Worm (Caenorhabditis elegans) whole organism, mixed stage, embryonic: ENCODE measurements around the gene F58F12.4.

Experiments used
- M03D4.4 ChIP-seq: sonication (generic microtip); optimal IDR thresholded peaks from 2 replicates; lab custom pipeline; 2017; ENCODE audit warnings: mild to moderate bottlenecking, missing genetic modification characterization, missing compliant biosample characterization
- bed-3 ChIP-seq: fragments of 200-800 bp; sonication (Bioruptor generic); optimal IDR thresholded peaks from 3 replicates; lab custom pipeline; 2018; ENCODE audit warnings: mild to moderate bottlenecking, missing genetic modification characterization, moderate library complexity, missing compliant biosample characterization
- blmp-1 ChIP-seq: fragments of 150-350 bp; optimal IDR thresholded peaks from 2 replicates; lab custom pipeline; 2014; ENCODE audit warnings: missing biosample characterization, missing genetic modification characterization
- ceh-39 ChIP-seq: fragments of 150-350 bp; optimal IDR thresholded peaks from 2 replicates; lab custom pipeline; 2014; ENCODE audit warnings: missing biosample characterization, missing genetic modification characterization
- ceh-43 ChIP-seq: fragments of 200-800 bp; sonication (Bioruptor generic); optimal IDR thresholded peaks from 2 replicates; lab custom pipeline; 2018; ENCODE audit warnings: mild to moderate bottlenecking, missing genetic modification characterization, moderate library complexity, missing compliant biosample characterization
- ceh-83 ChIP-seq: fragments of 200-800 bp; sonication (Bioruptor generic); optimal IDR thresholded peaks from 2 replicates; lab custom pipeline; 2018; ENCODE audit warnings: mild to moderate bottlenecking, missing genetic modification characterization, missing compliant biosample characterization
- ces-1 ChIP-seq: fragments of 150-350 bp; optimal IDR thresholded peaks from 2 replicates; lab custom pipeline; 2014; ENCODE audit warnings: missing biosample characterization, missing genetic modification reagents, missing genetic modification characterization
- cnd-1 ChIP-seq: fragments of 200-800 bp; sonication (Bioruptor generic); optimal IDR thresholded peaks from 2 replicates; lab custom pipeline; 2018; ENCODE audit warnings: mild to moderate bottlenecking, missing genetic modification characterization, missing compliant biosample characterization
- drap-1 ChIP-seq: fragments of 200-800 bp; sonication (Bioruptor generic); optimal IDR thresholded peaks from 3 replicates; lab custom pipeline; 2018; ENCODE audit warnings: mild to moderate bottlenecking, missing genetic modification characterization, missing compliant biosample characterization
- elt-1 ChIP-seq: sonication (generic microtip); optimal IDR thresholded peaks from 2 replicates; lab custom pipeline; 2017; ENCODE audit warnings: missing genetic modification characterization, mild to moderate bottlenecking, missing compliant biosample characterization, antibody characterized with exemption, moderate library complexity, borderline replicate concordance; ENCODE audit not compliant: insufficient read depth
- elt-3 ChIP-seq: fragments of 150-350 bp; optimal IDR thresholded peaks from 2 replicates; lab custom pipeline; 2014; ENCODE audit warnings: missing biosample characterization, missing genetic modification characterization
- flh-1 ChIP-seq: fragments of 200-800 bp; sonication (Bioruptor generic); optimal IDR thresholded peaks from 2 replicates; lab custom pipeline; 2018; ENCODE audit warnings: mild to moderate bottlenecking, missing genetic modification characterization, moderate library complexity, missing compliant biosample characterization
- ham-2 ChIP-seq: fragments of 200-800 bp; sonication (Bioruptor generic); optimal IDR thresholded peaks from 2 replicates; lab custom pipeline; 2018; ENCODE audit warnings: mild to moderate bottlenecking, missing genetic modification characterization, missing compliant biosample characterization
- hlh-1 ChIP-seq: fragments of 150-350 bp; optimal IDR thresholded peaks from 2 replicates; lab custom pipeline; 2014; ENCODE audit warnings: missing biosample characterization, missing genetic modification reagents, missing genetic modification characterization
- lin-13 ChIP-seq: fragments of 150-350 bp; optimal IDR thresholded peaks from 2 replicates; lab custom pipeline; 2014; ENCODE audit warnings: missing biosample characterization, missing genetic modification characterization
- lin-32 ChIP-seq: fragments of 200-800 bp; sonication (Bioruptor generic); optimal IDR thresholded peaks from 2 replicates; lab custom pipeline; 2018; ENCODE audit warnings: mild to moderate bottlenecking, missing genetic modification characterization, missing compliant biosample characterization
- lsy-2 ChIP-seq: fragments of 150-350 bp; optimal IDR thresholded peaks from 2 replicates; lab custom pipeline; 2014; ENCODE audit warnings: missing biosample characterization, missing genetic modification characterization
- mab-5 ChIP-seq: fragments of 150-350 bp; optimal IDR thresholded peaks from 2 replicates; lab custom pipeline; 2014; ENCODE audit warnings: missing biosample characterization, missing genetic modification characterization
- mls-2 ChIP-seq: sonication (generic microtip); optimal IDR thresholded peaks from 2 replicates; lab custom pipeline; 2016; ENCODE audit warnings: mild to moderate bottlenecking, missing genetic modification characterization, moderate library complexity, missing compliant biosample characterization
- nhr-12 ChIP-seq: fragments of 150-350 bp; optimal IDR thresholded peaks from 2 replicates; lab custom pipeline; 2014; ENCODE audit warnings: missing biosample characterization, missing genetic modification characterization
- nhr-2 ChIP-seq: fragments of 150-350 bp; optimal IDR thresholded peaks from 2 replicates; lab custom pipeline; 2014; ENCODE audit warnings: missing biosample characterization, missing genetic modification characterization
- nhr-237 ChIP-seq: fragments of 150-350 bp; optimal IDR thresholded peaks from 2 replicates; lab custom pipeline; 2014; ENCODE audit warnings: missing biosample characterization, missing genetic modification characterization
- nhr-28 ChIP-seq: fragments of 150-350 bp; optimal IDR thresholded peaks from 2 replicates; lab custom pipeline; 2014; ENCODE audit warnings: missing biosample characterization, missing genetic modification characterization
- nhr-76 ChIP-seq: sonication (generic microtip); optimal IDR thresholded peaks from 2 replicates; lab custom pipeline; 2017; ENCODE audit warnings: missing biosample characterization, missing genetic modification characterization
- pha-4 ChIP-seq: fragments of 150-350 bp; optimal IDR thresholded peaks from 2 replicates; lab custom pipeline; 2018; ENCODE audit warnings: missing biosample characterization, missing genetic modification reagents, missing genetic modification characterization
- sem-2 ChIP-seq: fragments of 200-800 bp; sonication (Bioruptor generic); optimal IDR thresholded peaks from 2 replicates; lab custom pipeline; 2018; ENCODE audit warnings: mild to moderate bottlenecking, missing genetic modification characterization, missing compliant biosample characterization
- snpc-4 ChIP-seq: fragments of 150-350 bp; optimal IDR thresholded peaks from 2 replicates; lab custom pipeline; 2014; ENCODE audit warnings: missing biosample characterization, missing genetic modification characterization
- sptf-1 ChIP-seq: sonication (generic microtip); optimal IDR thresholded peaks from 2 replicates; lab custom pipeline; 2017; ENCODE audit warnings: mild to moderate bottlenecking, missing genetic modification characterization, moderate library complexity, missing compliant biosample characterization
- tbx-8 ChIP-seq: fragments of 200-800 bp; sonication (Bioruptor generic); optimal IDR thresholded peaks from 2 replicates; lab custom pipeline; 2018; ENCODE audit warnings: mild to moderate bottlenecking, missing genetic modification characterization, moderate library complexity, missing compliant biosample characterization
- unc-120 ChIP-seq: sonication (generic microtip); optimal IDR thresholded peaks from 2 replicates; lab custom pipeline; 2017; ENCODE audit warnings: missing genetic modification characterization, missing compliant biosample characterization; ENCODE audit not compliant: poor library complexity, severe bottlenecking
- unc-39 ChIP-seq: fragments of 150-350 bp; optimal IDR thresholded peaks from 2 replicates; lab custom pipeline; 2014; ENCODE audit warnings: missing biosample characterization, missing genetic modification characterization
- unc-62 ChIP-seq: fragments of 150-350 bp; optimal IDR thresholded peaks from 2 replicates; lab custom pipeline; 2014; ENCODE audit warnings: missing biosample characterization, missing genetic modification reagents, missing genetic modification characterization
- zip-8 ChIP-seq: fragments of 150-350 bp; optimal IDR thresholded peaks from 2 replicates; lab custom pipeline; 2014; ENCODE audit warnings: missing biosample characterization, missing genetic modification characterization
- ztf-11 ChIP-seq: fragments of 150-350 bp; optimal IDR thresholded peaks from 2 replicates; lab custom pipeline; 2014; ENCODE audit warnings: missing biosample characterization, missing genetic modification characterization

F58F12.4 gene

ce11 chrII:6410181-6410580 lies 23.6 kb downstream of the F58F12.4 start, which contains the start of gene T25D10.4:
Gene T25D10.4 (minus strand): TSS chrII:6410281.
- TF ChIP-seq lin-32 = no peak
- no peak for TF ChIP-seq drap-1 (GFP tag; lab: Kevin White, UChicago)
- no peak for TF ChIP-seq M03D4.4
- TF ChIP-seq ztf-11 = no peak
- TF ChIP-seq mab-5 (tag; lab: Kevin White, UChicago) = no peak
- TF ChIP-seq nhr-28 (tag; lab: Kevin White, UChicago) = no peak
- TF ChIP-seq bed-3 (GFP tag; lab: Kevin White, UChicago) = no peak
- no peak for TF ChIP-seq snpc-4 (tag; lab: Kevin White, UChicago)
- no peak for TF ChIP-seq elt-1 (tag; lab: Kevin White, UChicago)
- TF ChIP-seq elt-3 = no peak
- no peak for TF ChIP-seq nhr-2
- no peak for TF ChIP-seq pha-4 (tag; lab: Kevin White, UChicago)
- TF ChIP-seq mls-2 = no peak
- TF ChIP-seq zip-8 = no peak
- TF ChIP-seq blmp-1 (tag; lab: Kevin White, UChicago) = no peak
- no peak for TF ChIP-seq flh-1 (GFP tag; lab: Kevin White, UChicago)
- no peak for TF ChIP-seq hlh-1 (tag; lab: Kevin White, UChicago)
- TF ChIP-seq lin-13 (tag; lab: Kevin White, UChicago) = no peak

- TF ChIP-seq nhr-237 (tag; lab: Kevin White, UChicago) (no peak), mab-5 (tag; lab: Kevin White, UChicago) (no peak), ces-1 (GFP tag; lab: Kevin White, UChicago) (peak; percentile 79), mls-2 (peak; percentile 77), snpc-4 (tag; lab: Kevin White, UChicago) (no peak), sem-2 (GFP tag; lab: Kevin White, UChicago) (no peak), ceh-83 (no peak), hlh-1 (tag; lab: Kevin White, UChicago) (no peak), bed-3 (GFP tag; lab: Kevin White, UChicago) (no peak), ceh-43 (peak; percentile 76), blmp-1 (tag; lab: Kevin White, UChicago) (no peak), lin-13 (tag; lab: Kevin White, UChicago) (no peak), tbx-8 (GFP tag; lab: Kevin White, UChicago) (no peak), sptf-1 (tag; lab: Kevin White, UChicago) (peak; percentile 57), elt-3 (no peak), nhr-76 (tag; lab: Kevin White, UChicago) (no peak), unc-62 (GFP tag; lab: Kevin White, UChicago) (peak; percentile 57), nhr-2 (peak; percentile 93), unc-120 (tag; lab: Kevin White, UChicago) (no peak), flh-1 (GFP tag; lab: Kevin White, UChicago) (no peak), M03D4.4 (no peak), drap-1 (GFP tag; lab: Kevin White, UChicago) (no peak), unc-39 (tag; lab: Kevin White, UChicago) (no peak), ztf-11 (no peak), zip-8 (no peak), ceh-39 (no peak), lin-32 (peak; percentile 51), elt-1 (tag; lab: Kevin White, UChicago) (no peak), nhr-12 (tag; lab: Kevin White, UChicago) (no peak), ham-2 (GFP tag; lab: Kevin White, UChicago) (peak; percentile 66), pha-4 (tag; lab: Kevin White, UChicago) (no peak), lsy-2 (tag; lab: Kevin White, UChicago) (no peak), cnd-1 (tag; lab: Kevin White, UChicago) (peak; percentile 90)
Measured at ce11 chrII:6411660-6412451, 25.3 kb downstream of the F58F12.4 start.

DNA sequence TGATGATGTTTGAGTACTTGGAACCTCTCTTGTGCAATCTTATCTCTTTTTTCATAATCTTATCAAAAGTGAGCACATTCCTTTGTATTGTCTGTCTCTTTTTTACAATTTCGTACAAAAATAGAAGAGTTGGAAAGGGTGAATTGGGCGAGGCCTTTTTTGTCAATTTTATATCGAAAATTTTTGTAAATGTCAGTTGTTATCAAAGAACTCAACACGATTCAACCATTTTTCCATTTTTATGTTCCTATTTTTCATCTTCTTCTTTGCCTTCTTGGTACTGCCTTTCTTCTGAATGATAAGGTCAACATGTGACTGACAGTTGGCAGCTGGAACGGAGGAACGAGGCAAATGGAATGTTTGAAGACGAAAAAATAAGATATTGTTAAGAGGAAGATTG lies 27.2 kb downstream of the F58F12.4 start:
- no peak for TF ChIP-seq unc-62 (GFP tag; lab: Kevin White, UChicago)
- no peak for TF ChIP-seq zip-8
- no peak for TF ChIP-seq nhr-2
- TF ChIP-seq ceh-83 = no peak
- no peak for TF ChIP-seq ceh-39
- no peak for TF ChIP-seq blmp-1 (tag; lab: Kevin White, UChicago)
- TF ChIP-seq unc-39 (tag; lab: Kevin White, UChicago) = no peak
- TF ChIP-seq lsy-2 (tag; lab: Kevin White, UChicago) = no peak
- no peak for TF ChIP-seq ces-1 (GFP tag; lab: Kevin White, UChicago)
- no peak for TF ChIP-seq nhr-12 (tag; lab: Kevin White, UChicago)
- no peak for TF ChIP-seq nhr-28 (tag; lab: Kevin White, UChicago)
- TF ChIP-seq hlh-1 (tag; lab: Kevin White, UChicago) = no peak
- TF ChIP-seq ztf-11 = no peak
- no peak for TF ChIP-seq lin-32
- TF ChIP-seq snpc-4 (tag; lab: Kevin White, UChicago) = no peak
- TF ChIP-seq sem-2 (GFP tag; lab: Kevin White, UChicago) = no peak
- TF ChIP-seq bed-3 (GFP tag; lab: Kevin White, UChicago) = no peak
- TF ChIP-seq, all 35 proteins: peak for 0
